Worm (Caenorhabditis elegans) whole organism, late embryonic: ENCODE results near the gene nsph-3.2.

ENCODE experiments used
- C08G9.2 ChIP-seq: sonication (generic microtip); optimal IDR thresholded peaks from 2 replicates; lab custom pipeline; 2016; ENCODE audit warnings: mild to moderate bottlenecking, missing genetic modification characterization, moderate library complexity, missing compliant biosample characterization
- C38D4.7 ChIP-seq: fragments of 200-800 bp; sonication (Bioruptor generic); optimal IDR thresholded peaks from 2 replicates; lab custom pipeline; 2018; ENCODE audit warnings: mild to moderate bottlenecking, missing genetic modification characterization, moderate library complexity, missing compliant biosample characterization
- K09A11.1 ChIP-seq: sonication (generic microtip); optimal IDR thresholded peaks from 2 replicates; lab custom pipeline; 2017; ENCODE audit warnings: antibody characterized with exemption, mild to moderate bottlenecking, missing genetic modification characterization, missing compliant biosample characterization; ENCODE audit not compliant: insufficient read depth
- Y22D7AL.16 ChIP-seq: sonication (generic microtip); optimal IDR thresholded peaks from 2 replicates; lab custom pipeline; 2016; ENCODE audit warnings: missing genetic modification characterization, missing compliant biosample characterization
- ceh-14 ChIP-seq: sonication (generic microtip); optimal IDR thresholded peaks from 2 replicates; lab custom pipeline; 2016; ENCODE audit warnings: missing genotype, missing genetic modification characterization, missing compliant biosample characterization
- ceh-24 ChIP-seq: sonication (generic microtip); optimal IDR thresholded peaks from 2 replicates; lab custom pipeline; 2016; ENCODE audit warnings: mild to moderate bottlenecking, missing genetic modification characterization, missing compliant biosample characterization
- ceh-30 ChIP-seq: fragments of 150-350 bp; optimal IDR thresholded peaks from 2 replicates; lab custom pipeline; 2014; ENCODE audit warnings: missing biosample characterization, missing genetic modification characterization
- ceh-31 ChIP-seq: sonication (generic microtip); optimal IDR thresholded peaks from 2 replicates; lab custom pipeline; 2016; ENCODE audit warnings: missing genetic modification characterization, missing compliant biosample characterization
- ceh-34 ChIP-seq: sonication (generic microtip); optimal IDR thresholded peaks from 2 replicates; lab custom pipeline; 2016; ENCODE audit warnings: mild to moderate bottlenecking, missing genetic modification characterization, missing compliant biosample characterization
- ceh-48 ChIP-seq: sonication (generic microtip); optimal IDR thresholded peaks from 2 replicates; lab custom pipeline; 2016; ENCODE audit warnings: missing genetic modification characterization, inconsistent platforms, missing compliant biosample characterization
- ceh-6 ChIP-seq: fragments of 200-800 bp; sonication (Bioruptor generic); optimal IDR thresholded peaks from 2 replicates; lab custom pipeline; 2018; ENCODE audit warnings: mild to moderate bottlenecking, missing genetic modification characterization, missing compliant biosample characterization
- che-1 ChIP-seq: sonication (generic microtip); optimal IDR thresholded peaks from 2 replicates; lab custom pipeline; 2016; ENCODE audit warnings: mild to moderate bottlenecking, missing genetic modification characterization, missing compliant biosample characterization
- elt-2 ChIP-seq: sonication (generic microtip); optimal IDR thresholded peaks from 2 replicates; lab custom pipeline; 2016; ENCODE audit warnings: missing genetic modification reagents, missing genetic modification characterization, missing compliant biosample characterization
- elt-4 ChIP-seq: sonication (generic microtip); optimal IDR thresholded peaks from 2 replicates; lab custom pipeline; 2016; ENCODE audit warnings: missing genetic modification characterization, missing compliant biosample characterization
- ets-4 ChIP-seq: sonication (generic microtip); optimal IDR thresholded peaks from 2 replicates; lab custom pipeline; 2016; ENCODE audit warnings: missing genetic modification characterization, missing compliant biosample characterization
- eyg-1 ChIP-seq: sonication (generic microtip); optimal IDR thresholded peaks from 2 replicates; lab custom pipeline; 2016; ENCODE audit warnings: missing genotype, missing genetic modification characterization, missing compliant biosample characterization
- fax-1 ChIP-seq: sonication (generic microtip); optimal IDR thresholded peaks from 2 replicates; lab custom pipeline; 2016; ENCODE audit warnings: missing genotype, missing genetic modification characterization, missing compliant biosample characterization
- fkh-10 ChIP-seq: fragments of 150-350 bp; optimal IDR thresholded peaks from 2 replicates; lab custom pipeline; 2014; ENCODE audit warnings: missing biosample characterization, missing genetic modification reagents, missing genetic modification characterization
- gmeb-2 ChIP-seq: sonication (generic microtip); optimal IDR thresholded peaks from 2 replicates; lab custom pipeline; 2016; ENCODE audit warnings: missing genetic modification characterization, inconsistent platforms, missing compliant biosample characterization
- hlh-13 ChIP-seq: fragments of 200-800 bp; sonication (Bioruptor generic); optimal IDR thresholded peaks from 2 replicates; lab custom pipeline; 2018; ENCODE audit warnings: mild to moderate bottlenecking, missing genetic modification characterization, missing compliant biosample characterization
- hlh-15 ChIP-seq: sonication (generic microtip); optimal IDR thresholded peaks from 2 replicates; lab custom pipeline; 2016; ENCODE audit warnings: missing genetic modification characterization, missing compliant biosample characterization
- hlh-8 ChIP-seq: sonication (generic microtip); optimal IDR thresholded peaks from 2 replicates; lab custom pipeline; 2016; ENCODE audit warnings: missing genotype, missing genetic modification characterization, missing compliant biosample characterization
- lim-6 ChIP-seq: sonication (generic microtip); optimal IDR thresholded peaks from 2 replicates; lab custom pipeline; 2016; ENCODE audit warnings: missing genetic modification characterization, missing compliant biosample characterization
- madf-2 ChIP-seq: sonication (generic microtip); optimal IDR thresholded peaks from 2 replicates; lab custom pipeline; 2017; ENCODE audit warnings: missing genetic modification characterization, missing compliant biosample characterization
- mec-3 ChIP-seq: sonication (generic microtip); optimal IDR thresholded peaks from 2 replicates; lab custom pipeline; 2016; ENCODE audit warnings: borderline replicate concordance, missing genetic modification characterization, missing compliant biosample characterization
- nfya-1 ChIP-seq: sonication (generic microtip); optimal IDR thresholded peaks from 2 replicates; lab custom pipeline; 2017; ENCODE audit warnings: missing genetic modification characterization, mild to moderate bottlenecking, missing compliant biosample characterization, antibody characterized with exemption, moderate library complexity
- nhr-11 ChIP-seq: fragments of 150-350 bp; optimal IDR thresholded peaks from 2 replicates; lab custom pipeline; 2014; ENCODE audit warnings: missing biosample characterization, missing genetic modification characterization
- nhr-232 ChIP-seq: sonication (generic microtip); optimal IDR thresholded peaks from 2 replicates; lab custom pipeline; 2016; ENCODE audit warnings: missing genetic modification characterization, missing compliant biosample characterization
- odd-2 ChIP-seq: sonication (generic microtip); optimal IDR thresholded peaks from 2 replicates; lab custom pipeline; 2017; ENCODE audit warnings: antibody characterized with exemption, mild to moderate bottlenecking, missing genetic modification characterization, missing compliant biosample characterization
- pha-2 ChIP-seq: sonication (generic microtip); optimal IDR thresholded peaks from 2 replicates; lab custom pipeline; 2017; ENCODE audit warnings: mild to moderate bottlenecking, missing genetic modification characterization, missing compliant biosample characterization
- pha-4 ChIP-seq: fragments of 150-350 bp; optimal IDR thresholded peaks from 2 replicates; lab custom pipeline; 2018; ENCODE audit warnings: missing biosample characterization, missing genetic modification reagents, missing genetic modification characterization
- pqm-1 ChIP-seq: sonication (generic microtip); optimal IDR thresholded peaks from 2 replicates; lab custom pipeline; 2016; ENCODE audit warnings: missing genetic modification characterization, missing compliant biosample characterization
- ref-2 ChIP-seq: sonication (generic microtip); optimal IDR thresholded peaks from 2 replicates; lab custom pipeline; 2016; ENCODE audit warnings: missing genetic modification characterization, missing compliant biosample characterization
- rnt-1 ChIP-seq: sonication (generic microtip); optimal IDR thresholded peaks from 2 replicates; lab custom pipeline; 2016; ENCODE audit warnings: missing genetic modification characterization, missing compliant biosample characterization
- sdc-2 ChIP-seq: sonication (generic microtip); optimal IDR thresholded peaks from 2 replicates; lab custom pipeline; 2016; ENCODE audit warnings: missing genotype, missing genetic modification characterization, missing compliant biosample characterization
- sox-4 ChIP-seq: sonication (generic microtip); optimal IDR thresholded peaks from 2 replicates; lab custom pipeline; 2017; ENCODE audit warnings: mild to moderate bottlenecking, missing genetic modification characterization, inconsistent platforms, missing compliant biosample characterization
- tbx-7 ChIP-seq: sonication (generic microtip); optimal IDR thresholded peaks from 2 replicates; lab custom pipeline; 2016; ENCODE audit warnings: missing genotype, missing genetic modification characterization, missing compliant biosample characterization
- ttx-3 ChIP-seq: sonication (generic microtip); optimal IDR thresholded peaks from 2 replicates; lab custom pipeline; 2016; ENCODE audit warnings: missing genetic modification reagents, missing genetic modification characterization, missing compliant biosample characterization
- unc-3 ChIP-seq, 2 experiments: fragments of 200-800 bp in 1 of 2; sonication (Bioruptor generic) in 1 of 2; sonication (generic microtip) in 1 of 2; conservative IDR thresholded peaks in 1 of 2; optimal IDR thresholded peaks in 1 of 2; 2 replicates each; pipeline versions ENCODE4 v1.3.6 to Lab custom; 2016 to 2022; ENCODE audit warnings: missing compliant biosample characterization in 2 of 2, missing genetic modification characterization in 2 of 2, missing genetic modification reagents in 1 of 2
- unc-42 ChIP-seq: sonication (generic microtip); optimal IDR thresholded peaks from 2 replicates; lab custom pipeline; 2016; ENCODE audit warnings: missing genotype, missing genetic modification characterization, missing compliant biosample characterization
- unc-55 ChIP-seq: sonication (generic microtip); optimal IDR thresholded peaks from 2 replicates; lab custom pipeline; 2017; ENCODE audit warnings: missing biosample characterization, missing genetic modification reagents, missing genetic modification characterization
- zip-5 ChIP-seq: sonication (generic microtip); optimal IDR thresholded peaks from 2 replicates; lab custom pipeline; 2016; ENCODE audit warnings: missing genetic modification characterization, missing compliant biosample characterization

Gene nsph-3.2

DNA sequence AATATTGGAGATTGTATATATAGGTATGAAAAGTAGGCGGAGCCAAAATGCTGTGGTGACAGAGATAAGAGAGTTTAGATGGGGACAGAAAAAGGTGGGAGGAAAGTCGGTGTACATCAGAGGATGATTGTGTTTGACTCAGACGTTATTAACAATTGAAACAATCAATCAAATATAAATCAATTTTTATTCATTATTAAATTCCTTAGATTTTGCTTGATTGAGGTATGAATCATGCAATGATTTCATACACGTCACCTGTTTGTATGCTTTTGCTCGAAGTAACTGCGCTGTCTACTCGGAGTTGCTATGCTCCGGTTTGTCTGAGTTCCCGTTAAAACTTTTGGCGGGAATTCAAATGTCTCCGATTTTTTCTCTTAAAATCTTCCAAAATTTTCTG, 2.5 kb downstream of the nsph-3.2 start, which contains the start of gene C04G2.10:
Gene C04G2.10 (plus strand): TSS at position 301 of the 400 bp plus-strand sequence.
- TF ChIP-seq zip-5 (tag; lab: Kevin White, UChicago) (no peak), Y22D7AL.16 (no peak), pqm-1 (tag; lab: Kevin White, UChicago) (no peak), fax-1 (tag; lab: Kevin White, UChicago) (no peak), hlh-15 (no peak), ref-2 (no peak), eyg-1 (tag; lab: Kevin White, UChicago) (no peak), ceh-24 (tag; lab: Kevin White, UChicago) (no peak), ceh-6 (no peak), mec-3 (tag; lab: Kevin White, UChicago) (no peak), C38D4.7 (no peak), pha-2 (tag; lab: Kevin White, UChicago) (no peak), rnt-1 (tag; lab: Kevin White, UChicago) (no peak)

DNA sequence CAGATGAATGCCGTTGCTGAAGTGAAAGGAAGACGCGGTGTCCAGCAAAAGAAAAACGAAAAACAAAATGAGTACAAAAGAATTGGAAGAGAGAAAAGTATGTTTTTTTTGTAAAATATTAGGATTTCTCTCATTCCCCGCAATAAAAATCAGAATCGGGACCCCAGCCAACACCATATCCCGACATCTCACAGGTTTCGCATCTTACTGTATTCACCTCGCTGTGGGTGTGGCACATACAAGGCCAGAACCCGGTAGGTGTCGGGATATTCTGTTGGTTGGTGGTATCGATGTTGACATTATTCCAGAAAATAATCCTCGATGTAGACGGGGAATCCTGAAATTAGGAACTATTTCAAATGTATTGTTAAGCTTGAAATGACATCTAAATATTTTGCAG, 4.1 kb downstream of the nsph-3.2 start:
- TF ChIP-seq rnt-1 (tag; lab: Kevin White, UChicago) (no peak), ceh-6 (no peak), hlh-8 (tag; lab: Kevin White, UChicago) (no peak), fax-1 (tag; lab: Kevin White, UChicago) (no peak), nhr-232 (tag; lab: Kevin White, UChicago) (no peak), odd-2 (tag; lab: Kevin White, UChicago) (no peak), unc-42 (no peak), Y22D7AL.16 (no peak), elt-4 (no peak)

DNA sequence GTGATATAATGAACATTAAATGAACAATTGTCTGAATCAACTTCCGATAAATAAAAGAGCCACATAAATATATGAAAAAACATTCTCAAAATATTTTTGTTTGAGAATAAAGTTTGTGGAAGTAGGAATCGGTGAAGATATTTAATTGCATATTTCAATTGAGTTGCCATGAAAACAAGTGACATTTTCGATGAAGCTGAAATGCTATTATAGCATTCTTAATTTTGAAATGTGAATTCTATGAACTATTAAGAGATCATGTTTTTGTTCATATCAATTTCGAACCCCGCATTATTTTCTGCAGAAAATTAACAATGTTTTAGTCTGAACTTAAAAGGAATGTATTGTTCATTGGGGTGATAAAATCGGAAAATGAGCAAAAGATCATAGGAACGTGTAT, 9.5 kb downstream of the nsph-3.2 start, which contains the start of gene irld-21:
Gene irld-21 (minus strand): TSS at position 101 of the 400 bp plus-strand sequence.
- TF ChIP-seq ceh-30 (tag; lab: Kevin White, UChicago): no peak
- no peak for TF ChIP-seq ttx-3 (tag; lab: Kevin White, UChicago)
- no peak for TF ChIP-seq nfya-1 (tag; lab: Kevin White, UChicago)
- TF ChIP-seq sox-4 (tag; lab: Kevin White, UChicago): no peak
- no peak for TF ChIP-seq madf-2 (tag; lab: Kevin White, UChicago)
- TF ChIP-seq hlh-13 (GFP tag; lab: Kevin White, UChicago): no peak
- no peak for TF ChIP-seq ceh-14 (tag; lab: Kevin White, UChicago)
- no peak for TF ChIP-seq nhr-11
- no peak for TF ChIP-seq ceh-48 (tag; lab: Kevin White, UChicago)
- TF ChIP-seq che-1 (tag; lab: Kevin White, UChicago): no peak
- TF ChIP-seq unc-55: no peak
- no peak for TF ChIP-seq lim-6 (tag; lab: Kevin White, UChicago)
- no peak for TF ChIP-seq tbx-7 (tag; lab: Kevin White, UChicago)
- no peak for TF ChIP-seq ceh-34 (tag; lab: Kevin White, UChicago)
- TF ChIP-seq C38D4.7: no peak
- no peak for TF ChIP-seq hlh-8 (tag; lab: Kevin White, UChicago)
- no peak for TF ChIP-seq sdc-2 (tag; lab: Kevin White, UChicago)
- no peak for TF ChIP-seq K09A11.1
- no peak for TF ChIP-seq elt-4
- TF ChIP-seq, all 69 proteins: peak for 0

DNA sequence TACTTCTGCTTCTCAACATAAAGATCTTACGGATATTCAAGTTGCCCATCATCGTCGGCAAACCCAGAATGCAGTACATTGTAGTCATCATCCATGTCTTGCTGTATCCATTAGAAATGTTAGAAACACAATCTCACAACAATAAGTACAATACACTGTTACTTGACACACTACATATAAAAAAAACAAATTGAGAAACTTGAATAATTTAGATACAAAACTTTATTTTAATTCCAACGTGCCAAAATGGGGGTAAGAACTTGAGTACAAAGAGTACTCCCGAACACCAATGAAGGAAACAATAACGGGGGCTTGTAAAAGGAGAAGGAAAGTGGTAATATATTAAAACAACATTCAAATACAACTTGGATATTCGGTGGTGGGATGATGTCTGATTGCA, 13.9 kb downstream of the nsph-3.2 start, which contains the start of gene ctf-18:
Gene ctf-18 (minus strand): TSS at position 101 of the 400 bp plus-strand sequence.
- no peak for TF ChIP-seq fax-1 (tag; lab: Kevin White, UChicago)

DNA sequence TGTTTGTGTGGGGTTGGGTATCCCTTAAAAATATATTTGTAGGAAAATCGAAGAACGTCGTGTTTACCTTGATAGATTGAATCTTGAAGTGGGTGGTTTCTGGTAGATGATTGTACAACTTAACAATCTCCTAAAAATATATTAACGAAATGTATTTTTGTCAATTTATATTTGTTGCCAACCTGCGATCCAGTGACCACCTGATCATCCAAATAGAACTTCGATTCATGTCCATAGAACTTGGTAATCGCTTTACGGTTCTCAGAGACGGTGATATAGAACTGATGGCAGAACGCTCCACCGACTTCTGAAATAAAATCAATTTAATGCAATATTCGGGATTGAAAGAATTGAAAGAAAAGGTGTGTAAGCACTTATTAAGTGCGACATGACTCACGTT, 15.8 kb downstream of the nsph-3.2 start:
- TF ChIP-seq ceh-34 (tag; lab: Kevin White, UChicago) (no peak), ceh-31 (tag; lab: Kevin White, UChicago) (no peak), elt-2 (tag; lab: Kevin White, UChicago) (no peak), hlh-15 (no peak), unc-3 (GFP tag; conservative IDR thresholded peaks at IDR 0.05; lab: Robert Waterston, UW) (no peak), unc-3 (tag; optimal IDR thresholded peaks at IDR 0.05; lab: Kevin White, UChicago) (no peak), pqm-1 (tag; lab: Kevin White, UChicago) (no peak), nhr-11 (no peak), C08G9.2 (tag; lab: Kevin White, UChicago) (no peak), nhr-232 (tag; lab: Kevin White, UChicago) (no peak), lim-6 (tag; lab: Kevin White, UChicago) (no peak), fkh-10 (no peak), pha-4 (tag; lab: Kevin White, UChicago) (no peak), ceh-14 (tag; lab: Kevin White, UChicago) (no peak), ttx-3 (tag; lab: Kevin White, UChicago) (no peak), tbx-7 (tag; lab: Kevin White, UChicago) (no peak), unc-42 (no peak), gmeb-2 (tag; lab: Kevin White, UChicago) (no peak), che-1 (tag; lab: Kevin White, UChicago) (no peak), ets-4 (tag; lab: Kevin White, UChicago) (no peak)
